Worm (Caenorhabditis elegans) whole organism, late embryonic: ENCODE measurements around the gene rgs-5.
A peak's percentile ranks its signal among the peaks of the same experiment; 100 is the strongest.

Source experiments
- C08G9.2 ChIP-seq: sonication (generic microtip); optimal IDR thresholded peaks from 2 replicates; lab custom pipeline; 2016; ENCODE audit warnings: mild to moderate bottlenecking, missing genetic modification characterization, moderate library complexity, missing compliant biosample characterization
- F13H6.1 ChIP-seq: sonication (generic microtip); optimal IDR thresholded peaks from 2 replicates; lab custom pipeline; 2016; ENCODE audit warnings: missing genetic modification characterization, missing compliant biosample characterization
- K02D7.2 ChIP-seq: sonication (generic microtip); optimal IDR thresholded peaks from 2 replicates; lab custom pipeline; 2017; ENCODE audit warnings: mild to moderate bottlenecking, missing genetic modification characterization, missing compliant biosample characterization
- T23F11.4 ChIP-seq: fragments of 200-800 bp; sonication (Bioruptor generic); optimal IDR thresholded peaks from 2 replicates; lab custom pipeline; 2018; ENCODE audit warnings: mild to moderate bottlenecking, missing genetic modification characterization, missing compliant biosample characterization
- ahr-1 ChIP-seq: sonication (generic microtip); optimal IDR thresholded peaks from 2 replicates; lab custom pipeline; 2016; ENCODE audit warnings: missing genetic modification characterization, missing compliant biosample characterization
- ceh-14 ChIP-seq: sonication (generic microtip); optimal IDR thresholded peaks from 2 replicates; lab custom pipeline; 2016; ENCODE audit warnings: missing genotype, missing genetic modification characterization, missing compliant biosample characterization
- ceh-18 ChIP-seq: sonication (generic microtip); optimal IDR thresholded peaks from 2 replicates; lab custom pipeline; 2016; ENCODE audit warnings: missing genetic modification characterization, missing compliant biosample characterization
- ceh-19 ChIP-seq: fragments of 200-800 bp; sonication (Bioruptor generic); optimal IDR thresholded peaks from 2 replicates; lab custom pipeline; 2018; ENCODE audit warnings: mild to moderate bottlenecking, missing genetic modification characterization, missing compliant biosample characterization
- ceh-2 ChIP-seq: sonication (generic microtip); optimal IDR thresholded peaks from 2 replicates; lab custom pipeline; 2016; ENCODE audit warnings: missing genotype, missing genetic modification characterization, missing compliant biosample characterization
- ceh-22 ChIP-seq: sonication (generic microtip); optimal IDR thresholded peaks from 2 replicates; lab custom pipeline; 2017; ENCODE audit warnings: missing biosample characterization, missing genetic modification characterization
- ceh-34 ChIP-seq: sonication (generic microtip); optimal IDR thresholded peaks from 2 replicates; lab custom pipeline; 2016; ENCODE audit warnings: mild to moderate bottlenecking, missing genetic modification characterization, missing compliant biosample characterization
- ceh-45 ChIP-seq: fragments of 200-800 bp; sonication (Bioruptor generic); IDR thresholded peaks from 2 replicates; pipeline ENCODE4 v1.3.6; 2022; ENCODE audit warnings: missing genetic modification reagents, missing genetic modification characterization, missing compliant biosample characterization
- ceh-48 ChIP-seq: sonication (generic microtip); optimal IDR thresholded peaks from 2 replicates; lab custom pipeline; 2016; ENCODE audit warnings: missing genetic modification characterization, inconsistent platforms, missing compliant biosample characterization
- ceh-6 ChIP-seq: fragments of 200-800 bp; sonication (Bioruptor generic); optimal IDR thresholded peaks from 2 replicates; lab custom pipeline; 2018; ENCODE audit warnings: mild to moderate bottlenecking, missing genetic modification characterization, missing compliant biosample characterization
- ceh-9 ChIP-seq: sonication (generic microtip); optimal IDR thresholded peaks from 2 replicates; lab custom pipeline; 2016; ENCODE audit warnings: mild to moderate bottlenecking, missing genetic modification characterization, inconsistent platforms, missing compliant biosample characterization
- dve-1 ChIP-seq: sonication (generic microtip); optimal IDR thresholded peaks from 2 replicates; lab custom pipeline; 2017; ENCODE audit warnings: antibody characterized with exemption, mild to moderate bottlenecking, missing genetic modification characterization, missing compliant biosample characterization
- elt-2 ChIP-seq: sonication (generic microtip); optimal IDR thresholded peaks from 2 replicates; lab custom pipeline; 2016; ENCODE audit warnings: missing genetic modification reagents, missing genetic modification characterization, missing compliant biosample characterization
- fax-1 ChIP-seq: sonication (generic microtip); optimal IDR thresholded peaks from 2 replicates; lab custom pipeline; 2016; ENCODE audit warnings: missing genotype, missing genetic modification characterization, missing compliant biosample characterization
- fkh-6 ChIP-seq: sonication (generic microtip); optimal IDR thresholded peaks from 2 replicates; lab custom pipeline; 2016; ENCODE audit warnings: missing genetic modification characterization, missing compliant biosample characterization
- gmeb-2 ChIP-seq: sonication (generic microtip); optimal IDR thresholded peaks from 2 replicates; lab custom pipeline; 2016; ENCODE audit warnings: missing genetic modification characterization, inconsistent platforms, missing compliant biosample characterization
- hlh-13 ChIP-seq: fragments of 200-800 bp; sonication (Bioruptor generic); optimal IDR thresholded peaks from 2 replicates; lab custom pipeline; 2018; ENCODE audit warnings: mild to moderate bottlenecking, missing genetic modification characterization, missing compliant biosample characterization
- hlh-15 ChIP-seq: sonication (generic microtip); optimal IDR thresholded peaks from 2 replicates; lab custom pipeline; 2016; ENCODE audit warnings: missing genetic modification characterization, missing compliant biosample characterization
- lin-11 ChIP-seq: fragments of 200-800 bp; sonication (Bioruptor generic); optimal IDR thresholded peaks from 2 replicates; lab custom pipeline; 2018; ENCODE audit warnings: mild to moderate bottlenecking, missing genetic modification characterization, missing compliant biosample characterization
- mec-3 ChIP-seq: sonication (generic microtip); optimal IDR thresholded peaks from 2 replicates; lab custom pipeline; 2016; ENCODE audit warnings: borderline replicate concordance, missing genetic modification characterization, missing compliant biosample characterization
- npax-4 ChIP-seq: sonication (generic microtip); optimal IDR thresholded peaks from 2 replicates; lab custom pipeline; 2016; ENCODE audit warnings: missing genetic modification characterization, missing compliant biosample characterization
- odd-2 ChIP-seq: sonication (generic microtip); optimal IDR thresholded peaks from 2 replicates; lab custom pipeline; 2017; ENCODE audit warnings: antibody characterized with exemption, mild to moderate bottlenecking, missing genetic modification characterization, missing compliant biosample characterization
- pag-3 ChIP-seq: sonication (generic microtip); optimal IDR thresholded peaks from 2 replicates; lab custom pipeline; 2016; ENCODE audit warnings: missing compliant biosample characterization, missing genetic modification characterization, borderline replicate concordance
- pha-2 ChIP-seq: sonication (generic microtip); optimal IDR thresholded peaks from 2 replicates; lab custom pipeline; 2017; ENCODE audit warnings: mild to moderate bottlenecking, missing genetic modification characterization, missing compliant biosample characterization
- pha-4 ChIP-seq: fragments of 150-350 bp; optimal IDR thresholded peaks from 2 replicates; lab custom pipeline; 2018; ENCODE audit warnings: missing biosample characterization, missing genetic modification reagents, missing genetic modification characterization
- pqm-1 ChIP-seq: sonication (generic microtip); optimal IDR thresholded peaks from 2 replicates; lab custom pipeline; 2016; ENCODE audit warnings: missing genetic modification characterization, missing compliant biosample characterization
- pros-1 ChIP-seq: fragments of 150-350 bp; optimal IDR thresholded peaks from 2 replicates; lab custom pipeline; 2014; ENCODE audit warnings: missing biosample characterization, missing genetic modification reagents, missing genetic modification characterization
- ref-2 ChIP-seq: sonication (generic microtip); optimal IDR thresholded peaks from 2 replicates; lab custom pipeline; 2016; ENCODE audit warnings: missing genetic modification characterization, missing compliant biosample characterization
- rnt-1 ChIP-seq: sonication (generic microtip); optimal IDR thresholded peaks from 2 replicates; lab custom pipeline; 2016; ENCODE audit warnings: missing genetic modification characterization, missing compliant biosample characterization
- sox-4 ChIP-seq: sonication (generic microtip); optimal IDR thresholded peaks from 2 replicates; lab custom pipeline; 2017; ENCODE audit warnings: mild to moderate bottlenecking, missing genetic modification characterization, inconsistent platforms, missing compliant biosample characterization
- syd-9 ChIP-seq: sonication (generic microtip); optimal IDR thresholded peaks from 2 replicates; lab custom pipeline; 2016; ENCODE audit warnings: mild to moderate bottlenecking, missing genetic modification characterization, moderate library complexity, missing compliant biosample characterization
- tbx-2 ChIP-seq: sonication (generic microtip); optimal IDR thresholded peaks from 2 replicates; lab custom pipeline; 2016; ENCODE audit warnings: missing genetic modification characterization, missing compliant biosample characterization
- tbx-7 ChIP-seq: sonication (generic microtip); optimal IDR thresholded peaks from 2 replicates; lab custom pipeline; 2016; ENCODE audit warnings: missing genotype, missing genetic modification characterization, missing compliant biosample characterization
- ttx-3 ChIP-seq: sonication (generic microtip); optimal IDR thresholded peaks from 2 replicates; lab custom pipeline; 2016; ENCODE audit warnings: missing genetic modification reagents, missing genetic modification characterization, missing compliant biosample characterization
- unc-3 ChIP-seq, 2 experiments: fragments of 200-800 bp in 1 of 2; sonication (Bioruptor generic) in 1 of 2; sonication (generic microtip) in 1 of 2; conservative IDR thresholded peaks in 1 of 2; optimal IDR thresholded peaks in 1 of 2; 2 replicates each; pipeline versions ENCODE4 v1.3.6 to Lab custom; 2016 to 2022; ENCODE audit warnings: missing compliant biosample characterization in 2 of 2, missing genetic modification characterization in 2 of 2, missing genetic modification reagents in 1 of 2
- unc-86 ChIP-seq: sonication (generic microtip); optimal IDR thresholded peaks from 2 replicates; lab custom pipeline; 2016; ENCODE audit warnings: missing genetic modification characterization, missing compliant biosample characterization
- zip-5 ChIP-seq: sonication (generic microtip); optimal IDR thresholded peaks from 2 replicates; lab custom pipeline; 2016; ENCODE audit warnings: missing genetic modification characterization, missing compliant biosample characterization

Gene rgs-5

ce11 chrIII:5732925-5733324 is 34.6 kb downstream of the rgs-5 start, which contains the start of gene B0244.17:
TSS of gene B0244.17 (plus strand) at chrIII:5733225.
- TF ChIP-seq zip-5 (tag; lab: Kevin White, UChicago) = no peak
- peak; percentile 30 for TF ChIP-seq elt-2 (tag; lab: Kevin White, UChicago)
- no peak for TF ChIP-seq ceh-18 (tag; lab: Kevin White, UChicago)
- no peak for TF ChIP-seq rnt-1 (tag; lab: Kevin White, UChicago)
- no peak for TF ChIP-seq pqm-1 (tag; lab: Kevin White, UChicago)

- no peak for TF ChIP-seq ref-2 (tag; lab: Kevin White, UChicago)
- no peak for TF ChIP-seq hlh-15 (tag; lab: Kevin White, UChicago)
- TF ChIP-seq ahr-1 (tag; lab: Kevin White, UChicago) = no peak
- TF ChIP-seq gmeb-2 (tag; lab: Kevin White, UChicago) = no peak
- TF ChIP-seq ceh-9 = no peak
- TF ChIP-seq mec-3 (tag; lab: Kevin White, UChicago) = no peak
- TF ChIP-seq ttx-3 (tag; lab: Kevin White, UChicago) = no peak
- TF ChIP-seq ceh-14 (tag; lab: Kevin White, UChicago) = no peak
- no peak for TF ChIP-seq pag-3 (tag; lab: Kevin White, UChicago)
- TF ChIP-seq F13H6.1 (tag; lab: Kevin White, UChicago) = no peak
- TF ChIP-seq odd-2 (tag; lab: Kevin White, UChicago) = no peak
- no peak for TF ChIP-seq sox-4
- no peak for TF ChIP-seq pha-2 (tag; lab: Kevin White, UChicago)
- no peak for TF ChIP-seq hlh-13 (GFP tag; lab: Kevin White, UChicago)
- no peak for TF ChIP-seq pha-4 (tag; lab: Kevin White, UChicago)
These were observed 36.0 kb downstream of the rgs-5 start for ce11 chrIII:5734328-5734727.

ce11 chrIII:5734905-5735304 is 36.5 kb downstream of the rgs-5 start, which contains the start of gene B0244.10:
TSS of gene B0244.10 (plus strand) at chrIII:5735158.
- TF ChIP-seq pqm-1 (tag; lab: Kevin White, UChicago) = no peak
- peak; percentile 73 for TF ChIP-seq elt-2 (tag; lab: Kevin White, UChicago)

- TF ChIP-seq ceh-6 (no peak), C08G9.2 (no peak), ceh-2 (tag; lab: Kevin White, UChicago) (no peak), T23F11.4 (GFP tag; lab: Kevin White, UChicago) (no peak), tbx-7 (tag; lab: Kevin White, UChicago) (no peak), ref-2 (tag; lab: Kevin White, UChicago) (no peak), K02D7.2 (tag; lab: Kevin White, UChicago) (no peak), dve-1 (tag; lab: Kevin White, UChicago) (no peak), tbx-2 (tag; lab: Kevin White, UChicago) (no peak), ceh-34 (no peak), ceh-22 (tag; lab: Kevin White, UChicago) (no peak), pag-3 (tag; lab: Kevin White, UChicago) (no peak), unc-3 (GFP tag; conservative IDR thresholded peaks at IDR 0.05; lab: Robert Waterston, UW) (no peak), unc-3 (tag; optimal IDR thresholded peaks at IDR 0.05; lab: Kevin White, UChicago) (no peak), ceh-48 (tag; lab: Kevin White, UChicago) (no peak), gmeb-2 (tag; lab: Kevin White, UChicago) (no peak)
These were observed 39.4 kb downstream of the rgs-5 start, which contains the start of gene B0244.6 for ce11 chrIII:5737708-5738107. TSS of gene B0244.6 (plus strand) at chrIII:5738008.

ce11 chrIII:5740666-5741065 is 42.3 kb downstream of the rgs-5 start, which contains the start of gene B0244.16:
TSS of gene B0244.16 (plus strand) at chrIII:5740966.
- TF ChIP-seq syd-9 (tag; lab: Kevin White, UChicago) (no peak), unc-86 (tag; lab: Kevin White, UChicago) (no peak), pha-4 (tag; lab: Kevin White, UChicago) (no peak), mec-3 (tag; lab: Kevin White, UChicago) (no peak), ahr-1 (tag; lab: Kevin White, UChicago) (no peak), pros-1 (tag; lab: Kevin White, UChicago) (no peak), ceh-2 (tag; lab: Kevin White, UChicago) (no peak), ceh-45 (no peak), lin-11 (tag; lab: Kevin White, UChicago) (no peak), zip-5 (tag; lab: Kevin White, UChicago) (no peak), npax-4 (tag; lab: Kevin White, UChicago) (no peak), fax-1 (no peak), ceh-19 (no peak), fkh-6 (tag; lab: Kevin White, UChicago) (no peak)
